Fruit fly (Drosophila melanogaster) whole organism, adult: ENCODE data around the gene srl.

Experiments
- CG11617 ChIP-seq: fragments of 200-800 bp; sonication (Bioruptor generic); optimal IDR thresholded peaks from 2 replicates; lab custom pipeline; 2017; ENCODE audit warnings: mild to moderate bottlenecking, missing biosample characterization, missing genetic modification reagents, missing genetic modification characterization
- CG12768 ChIP-seq: fragments of 200-800 bp; sonication (Bioruptor generic); optimal IDR thresholded peaks from 2 replicates; lab custom pipeline; 2017; ENCODE audit warnings: missing biosample characterization, missing genetic modification characterization, mild to moderate bottlenecking, moderate library complexity, missing genetic modification reagents
- CG14711 ChIP-seq: fragments of 200-800 bp; sonication (Bioruptor generic); optimal IDR thresholded peaks from 2 replicates; lab custom pipeline; 2018; ENCODE audit warnings: missing biosample characterization, mild to moderate bottlenecking, missing genetic modification characterization, moderate library complexity
- CG1620 ChIP-seq: fragments of 200-800 bp; sonication (Bioruptor generic); optimal IDR thresholded peaks from 2 replicates; lab custom pipeline; 2016; ENCODE audit warnings: missing biosample characterization, missing genetic modification characterization
- CG33017 ChIP-seq: fragments of 200-800 bp; sonication (Bioruptor generic); optimal IDR thresholded peaks from 2 replicates; lab custom pipeline; 2018; ENCODE audit warnings: missing biosample characterization, mild to moderate bottlenecking, missing genetic modification characterization, moderate library complexity
- CG5204 ChIP-seq: fragments of 200-800 bp; sonication (Bioruptor generic); optimal IDR thresholded peaks from 2 replicates; lab custom pipeline; 2016; ENCODE audit warnings: missing biosample characterization, missing genetic modification characterization
- CG7045 ChIP-seq: fragments of 200-800 bp; sonication (Bioruptor generic); optimal IDR thresholded peaks from 2 replicates; lab custom pipeline; 2017; ENCODE audit warnings: missing biosample characterization, mild to moderate bottlenecking, missing genetic modification characterization
- CG7101 ChIP-seq: fragments of 200-800 bp; sonication (Bioruptor generic); optimal IDR thresholded peaks from 2 replicates; lab custom pipeline; 2018; ENCODE audit warnings: missing biosample characterization, mild to moderate bottlenecking, missing genetic modification characterization, moderate library complexity
- Clk ChIP-seq: fragments of 200-800 bp; sonication (Bioruptor generic); optimal IDR thresholded peaks from 2 replicates; lab custom pipeline; 2017; ENCODE audit warnings: missing biosample characterization, missing genetic modification characterization
- Crg-1 ChIP-seq: fragments of 200-800 bp; sonication (Bioruptor generic); optimal IDR thresholded peaks from 2 replicates; lab custom pipeline; 2016; ENCODE audit warnings: missing biosample characterization, missing genetic modification characterization
- Hr96 ChIP-seq: fragments of 200-800 bp; sonication (Bioruptor generic); optimal IDR thresholded peaks from 2 replicates; lab custom pipeline; 2016; ENCODE audit warnings: missing biosample characterization, missing genetic modification characterization
- Mnt ChIP-seq: fragments of 200-800 bp; sonication (Bioruptor generic); optimal IDR thresholded peaks from 2 replicates; lab custom pipeline; 2016; ENCODE audit warnings: missing biosample characterization, mild to moderate bottlenecking, missing genetic modification characterization
- bab1 ChIP-seq: fragments of 200-800 bp; sonication (Bioruptor generic); optimal IDR thresholded peaks from 3 replicates; lab custom pipeline; 2019; ENCODE audit warnings: missing biosample characterization, mild to moderate bottlenecking, missing genetic modification characterization, moderate library complexity
- cic ChIP-seq: fragments of 200-800 bp; sonication (Bioruptor generic); optimal IDR thresholded peaks from 2 replicates; lab custom pipeline; 2017; ENCODE audit warnings: missing biosample characterization, mild to moderate bottlenecking, missing genetic modification characterization, moderate library complexity
- cnc ChIP-seq, 2 experiments: fragments of >200 bp; optimal IDR thresholded peaks; 2 replicates each; lab custom pipeline; 2017
- kay ChIP-seq: fragments of 200-800 bp; sonication (Bioruptor generic); peaks from one replicate; lab custom pipeline; 2016; ENCODE audit warnings: missing biosample characterization, missing genetic modification characterization, borderline replicate concordance
- ovo ChIP-seq: fragments of 200-800 bp; sonication (Bioruptor generic); optimal IDR thresholded peaks from 2 replicates; lab custom pipeline; 2016; ENCODE audit warnings: missing biosample characterization, missing genetic modification characterization
- pad ChIP-seq: fragments of 200-800 bp; sonication (Bioruptor generic); optimal IDR thresholded peaks from 3 replicates; lab custom pipeline; 2017; ENCODE audit warnings: missing biosample characterization, missing genetic modification characterization, mild to moderate bottlenecking, moderate library complexity, missing genetic modification reagents
- tj ChIP-seq: fragments of 200-800 bp; sonication (Bioruptor generic); optimal IDR thresholded peaks from 3 replicates; lab custom pipeline; 2017; ENCODE audit warnings: missing biosample characterization, mild to moderate bottlenecking, missing genetic modification characterization, moderate library complexity
- toe ChIP-seq: fragments of 200-800 bp; sonication (Bioruptor generic); optimal IDR thresholded peaks from 2 replicates; lab custom pipeline; 2016; ENCODE audit warnings: missing biosample characterization, missing genetic modification characterization

The srl gene

DNA sequence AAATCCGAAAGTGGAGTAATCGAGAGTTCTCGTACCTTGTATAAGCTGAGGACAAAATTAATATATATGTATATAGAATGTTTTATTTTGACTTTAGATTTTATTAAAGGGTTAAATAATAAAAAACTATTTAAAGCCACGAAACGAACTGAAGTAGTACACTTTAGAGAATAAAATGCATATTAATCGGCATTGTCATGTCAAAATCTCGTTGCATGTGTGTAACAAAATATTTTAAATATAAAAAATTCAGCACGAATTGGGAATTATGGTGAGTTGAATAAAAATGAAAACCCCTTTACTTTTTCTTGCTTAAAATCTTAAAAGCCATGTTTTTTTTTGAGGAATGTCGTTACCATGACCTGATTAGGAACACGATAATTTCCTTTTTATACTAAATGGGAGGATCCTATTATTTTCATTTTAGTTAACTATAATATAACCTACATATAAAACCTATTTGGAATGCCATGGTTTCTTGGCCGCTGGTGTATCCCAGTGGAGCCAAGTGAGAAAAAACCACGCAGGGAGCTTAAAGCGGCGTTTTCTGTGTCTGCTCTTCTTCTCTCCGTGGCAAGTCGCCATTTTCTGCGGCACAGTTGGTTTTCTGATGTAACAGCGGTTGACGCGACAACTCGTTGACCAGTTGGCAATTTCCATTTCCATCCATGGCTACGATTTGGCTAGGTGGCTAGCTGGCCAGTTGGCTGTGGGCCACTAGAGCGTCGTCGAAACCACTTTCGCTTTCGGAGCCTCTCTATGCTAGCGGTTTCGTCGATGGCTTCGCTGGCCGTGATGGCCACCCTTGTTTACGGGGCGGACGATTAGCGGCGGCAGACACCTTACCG lies 42.9 kb upstream of the srl start:
- no peak for TF ChIP-seq ovo
- TF ChIP-seq CG5204 (GFP tag; lab: Kevin White, UChicago) = no peak
- TF ChIP-seq tj (GFP tag; lab: Kevin White, UChicago) = no peak
- peak; percentile 70 for TF ChIP-seq kay (GFP tag; lab: Kevin White, UChicago)

- peak; percentile 86 for TF ChIP-seq cic (GFP tag; lab: Kevin White, UChicago)
- TF ChIP-seq CG33017 (tag; lab: Kevin White, UChicago) = peak; percentile 59
- TF ChIP-seq CG11617 (GFP tag; lab: Kevin White, UChicago) = peak; percentile 29
- TF ChIP-seq CG1620 = peak; percentile 8
- peak; percentile 11 for TF ChIP-seq kay (GFP tag; lab: Kevin White, UChicago)
- TF ChIP-seq CG7045 (GFP tag; lab: Kevin White, UChicago) = peak; percentile 23
- TF ChIP-seq tj (GFP tag; lab: Kevin White, UChicago) = peak; percentile 90
- no peak for TF ChIP-seq pad
- TF ChIP-seq bab1 (GFP tag; lab: Kevin White, UChicago) = peak; percentile 3
- no peak for TF ChIP-seq cnc (optimal IDR thresholded peaks at IDR 0.05; lab: Kevin White, UChicago)
- TF ChIP-seq CG12768 (GFP tag; lab: Kevin White, UChicago) = peak; percentile 60
- peak; percentile 24 for TF ChIP-seq CG7101 (tag; lab: Kevin White, UChicago)
- no peak for TF ChIP-seq Hr96 (GFP tag; lab: Kevin White, UChicago)
- TF ChIP-seq Crg-1 (GFP tag; lab: Kevin White, UChicago) = peak; percentile 15
- peak; percentile 79 for TF ChIP-seq Mnt (GFP tag; lab: Kevin White, UChicago)
- peak; percentile 15 for TF ChIP-seq Clk
- no peak for TF ChIP-seq CG5204 (GFP tag; lab: Kevin White, UChicago)
- TF ChIP-seq CG14711 (tag; lab: Kevin White, UChicago) = peak; percentile 30
- no peak for TF ChIP-seq ovo
- TF ChIP-seq toe = no peak
Observed at dm6 chr3R:4471047-4471751, 42.1 kb upstream of the srl start.

dm6 chr3R:4470695-4471046 lies 41.5 kb upstream of the srl start:
- TF ChIP-seq Hr96 (GFP tag; lab: Kevin White, UChicago) (no peak), cic (GFP tag; lab: Kevin White, UChicago) (no peak), Crg-1 (GFP tag; lab: Kevin White, UChicago) (no peak), pad (no peak), cnc (optimal IDR thresholded peaks at IDR 0.05; lab: Kevin White, UChicago) (no peak), ovo (no peak), CG33017 (tag; lab: Kevin White, UChicago) (no peak), toe (no peak), CG14711 (tag; lab: Kevin White, UChicago) (no peak), CG7045 (GFP tag; lab: Kevin White, UChicago) (no peak), CG5204 (GFP tag; lab: Kevin White, UChicago) (no peak), CG7101 (tag; lab: Kevin White, UChicago) (no peak)

DNA sequence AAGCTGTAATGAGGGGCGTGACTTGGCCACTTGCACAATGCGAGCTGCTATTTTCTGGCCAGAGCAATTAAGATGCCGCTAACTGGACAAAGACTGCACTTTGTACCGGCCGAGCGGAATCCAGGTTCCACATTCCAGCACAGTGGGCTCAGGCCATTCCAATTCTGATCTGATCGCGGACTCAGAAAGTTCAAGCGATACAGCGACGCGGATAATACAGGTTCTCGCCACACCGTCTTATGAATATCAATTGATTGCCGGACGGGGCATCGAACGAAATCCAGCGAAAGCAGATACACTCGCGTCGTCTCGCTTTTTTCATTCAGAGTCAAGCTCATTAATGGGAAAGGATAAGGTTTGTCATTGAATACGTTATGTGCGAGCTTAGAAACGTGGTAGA lies 39.8 kb upstream of the srl start:
- TF ChIP-seq cnc (optimal IDR thresholded peaks at IDR 0.05; lab: Kevin White, UChicago) = no peak
- no peak for TF ChIP-seq CG7045 (GFP tag; lab: Kevin White, UChicago)
- no peak for TF ChIP-seq bab1 (GFP tag; lab: Kevin White, UChicago)
- TF ChIP-seq Clk = no peak
- TF ChIP-seq CG5204 (GFP tag; lab: Kevin White, UChicago) = peak; percentile 1
- peak; percentile 26 for TF ChIP-seq ovo
- peak; percentile 16 for TF ChIP-seq CG12768 (GFP tag; lab: Kevin White, UChicago)
- no peak for TF ChIP-seq CG1620
- no peak for TF ChIP-seq kay (GFP tag; lab: Kevin White, UChicago)
- no peak for TF ChIP-seq Mnt (GFP tag; lab: Kevin White, UChicago)

- TF ChIP-seq CG14711 (tag; lab: Kevin White, UChicago) = no peak
- no peak for TF ChIP-seq CG33017 (tag; lab: Kevin White, UChicago)
- TF ChIP-seq toe = no peak
- TF ChIP-seq CG11617 (GFP tag; lab: Kevin White, UChicago) = no peak
- TF ChIP-seq kay (GFP tag; lab: Kevin White, UChicago) = no peak
- TF ChIP-seq bab1 (GFP tag; lab: Kevin White, UChicago) = no peak
- no peak for TF ChIP-seq Crg-1 (GFP tag; lab: Kevin White, UChicago)
Observed at dm6 chr3R:4466894-4467293, 37.8 kb upstream of the srl start.

dm6 chr3R:4462783-4463182 lies 33.6 kb upstream of the srl start, which contains the start of gene CG31522:
Gene CG31522, minus strand, starts transcription at chr3R:4462883.
- TF ChIP-seq tj (GFP tag; lab: Kevin White, UChicago) (no peak), Clk (no peak), CG12768 (GFP tag; lab: Kevin White, UChicago) (no peak), CG33017 (tag; lab: Kevin White, UChicago) (no peak), CG11617 (GFP tag; lab: Kevin White, UChicago) (no peak), cnc (optimal IDR thresholded peaks at IDR 0.05; lab: Kevin White, UChicago) (no peak)
